Worm (Caenorhabditis elegans): ENCODE results near the gene nspd-5.
A peak's percentile ranks its signal among the peaks of the same experiment; 100 is the strongest.
"Not testable (repeated sequence)": the region's sequence is repeated elsewhere in the genome, so short reads cannot be mapped to it uniquely, and the experiment has no call there.

nspd-5 gene

ce11 chrII:4860260-4860659 lies at the start of gene nspd-5, which contains the start of gene F11G11.4:
Gene nspd-5 (minus strand): TSS chrII:4860360.
Gene F11G11.4 (plus strand): TSS chrII:4860594.
- not testable (repeated sequence) for TF ChIP-seq efl-3 (GFP tag; optimal IDR thresholded peaks at IDR 0.05); nhr-77 (tag; optimal IDR thresholded peaks at IDR 0.05); alr-1 (tag; optimal IDR thresholded peaks at IDR 0.05; ENCODE audit: borderline replicate concordance)

ce11 chrII:4908160-4908559 lies 48.0 kb upstream of the nspd-5 start:
- TF ChIP-seq ets-5 (GFP tag; IDR thresholded peaks at IDR 0.05): no peak
- TF ChIP-seq lsy-2 (tag; optimal IDR thresholded peaks at IDR 0.05): peak in 1 of 2 experiments; percentile 5
- TF ChIP-seq fkh-10 (GFP tag; optimal IDR thresholded peaks at IDR 0.05): no peak
- TF ChIP-seq sup-37 (GFP tag; optimal IDR thresholded peaks at IDR 0.05): no peak
- no peak for TF ChIP-seq nhr-84 (tag; optimal IDR thresholded peaks at IDR 0.05)
- TF ChIP-seq nhr-71 (tag; optimal IDR thresholded peaks at IDR 0.05): peak; percentile 45
- TF ChIP-seq skn-1 (tag; optimal IDR thresholded peaks at IDR 0.05): peak; percentile 97
- peak; percentile 19 for TF ChIP-seq mep-1 (tag; optimal IDR thresholded peaks at IDR 0.05)
- peak; percentile 14 for TF ChIP-seq snu-23 (GFP tag; optimal IDR thresholded peaks at IDR 0.05)
- no peak for TF ChIP-seq zag-1 (tag; optimal IDR thresholded peaks at IDR 0.05)
- TF ChIP-seq unc-86 (tag; optimal IDR thresholded peaks at IDR 0.05): peak; percentile 13
- TF ChIP-seq dpl-1 (GFP tag; optimal IDR thresholded peaks at IDR 0.05): peak in 1 of 3 experiments; percentile 2
- no peak for TF ChIP-seq ztf-4 (tag; optimal IDR thresholded peaks at IDR 0.05)
- TF ChIP-seq C04F5.9 (tag; optimal IDR thresholded peaks at IDR 0.05): no peak
- TF ChIP-seq unc-130 (tag; optimal IDR thresholded peaks at IDR 0.05): peak; percentile 12
- no peak for TF ChIP-seq hlh-4 (tag; optimal IDR thresholded peaks at IDR 0.05)
- TF ChIP-seq elt-3 (tag; optimal IDR thresholded peaks at IDR 0.05): peak in 1 of 6 experiments; percentile 7
- no peak for TF ChIP-seq lin-15B (tag; optimal IDR thresholded peaks at IDR 0.05)
- no peak for TF ChIP-seq ztf-11 (tag; optimal IDR thresholded peaks at IDR 0.05)
- no peak for TF ChIP-seq hlh-17 (GFP tag; optimal IDR thresholded peaks at IDR 0.05; ENCODE audit: borderline replicate concordance)
- TF ChIP-seq rnt-1 (tag; optimal IDR thresholded peaks at IDR 0.05): peak; percentile 42
- TF ChIP-seq fkh-4 (tag; optimal IDR thresholded peaks at IDR 0.05; ENCODE audit: borderline replicate concordance): no peak
- no peak for TF ChIP-seq nhr-28 (tag; optimal IDR thresholded peaks at IDR 0.05)
- TF ChIP-seq egl-27 (tag; optimal IDR thresholded peaks at IDR 0.05): no peak
- TF ChIP-seq nhr-11 (tag; optimal IDR thresholded peaks at IDR 0.05): no peak
- TF ChIP-seq fos-1 (tag; optimal IDR thresholded peaks at IDR 0.05): no peak
- no peak for TF ChIP-seq grh-1 (GFP tag; IDR thresholded peaks at IDR 0.05)
- peak; percentile 54 for TF ChIP-seq fkh-8 (tag; optimal IDR thresholded peaks at IDR 0.05)
- no peak for TF ChIP-seq unc-62 (GFP tag; optimal IDR thresholded peaks at IDR 0.05)
- peak; percentile 28 for TF ChIP-seq nhr-47 (tag; optimal IDR thresholded peaks at IDR 0.05)
- peak; percentile 77 for TF ChIP-seq lin-14 (GFP tag; optimal IDR thresholded peaks at IDR 0.05)
- no peak for TF ChIP-seq nhr-12 (tag; optimal IDR thresholded peaks at IDR 0.05)
- peak; percentile 27 for TF ChIP-seq tbx-2 (tag; optimal IDR thresholded peaks at IDR 0.05)
- TF ChIP-seq isw-1 (GFP tag; IDR thresholded peaks at IDR 0.05): no peak
- TF ChIP-seq efl-1 (optimal IDR thresholded peaks at IDR 0.05): peak; percentile 11 to 20
- peak in 1 of 2 experiments; percentile 86 for TF ChIP-seq efl-1 (GFP tag; optimal IDR thresholded peaks at IDR 0.05 in 1 of 2)
- TF ChIP-seq blmp-1 (tag; optimal IDR thresholded peaks at IDR 0.05): peak; percentile 9
- no peak for TF ChIP-seq ceh-88 (GFP tag; IDR thresholded peaks at IDR 0.05)
- TF ChIP-seq unc-30 (tag; optimal IDR thresholded peaks at IDR 0.05): no peak
- TF ChIP-seq mab-9 (GFP tag; IDR thresholded peaks at IDR 0.05): no peak

Data from whole organism, L1 larva.